Worm (Caenorhabditis elegans) whole organism, mixed stage, embryonic: ENCODE results near the gene srh-270.

ENCODE experiments used
- blmp-1 ChIP-seq: fragments of 150-350 bp; optimal IDR thresholded peaks from 2 replicates; lab custom pipeline; 2014; ENCODE audit warnings: missing biosample characterization, missing genetic modification characterization
- ceh-39 ChIP-seq: fragments of 150-350 bp; optimal IDR thresholded peaks from 2 replicates; lab custom pipeline; 2014; ENCODE audit warnings: missing biosample characterization, missing genetic modification characterization
- ceh-43 ChIP-seq: fragments of 200-800 bp; sonication (Bioruptor generic); optimal IDR thresholded peaks from 2 replicates; lab custom pipeline; 2018; ENCODE audit warnings: mild to moderate bottlenecking, missing genetic modification characterization, moderate library complexity, missing compliant biosample characterization
- ceh-83 ChIP-seq: fragments of 200-800 bp; sonication (Bioruptor generic); optimal IDR thresholded peaks from 2 replicates; lab custom pipeline; 2018; ENCODE audit warnings: mild to moderate bottlenecking, missing genetic modification characterization, missing compliant biosample characterization
- ces-1 ChIP-seq: fragments of 150-350 bp; optimal IDR thresholded peaks from 2 replicates; lab custom pipeline; 2014; ENCODE audit warnings: missing biosample characterization, missing genetic modification reagents, missing genetic modification characterization
- cnd-1 ChIP-seq: fragments of 200-800 bp; sonication (Bioruptor generic); optimal IDR thresholded peaks from 2 replicates; lab custom pipeline; 2018; ENCODE audit warnings: mild to moderate bottlenecking, missing genetic modification characterization, missing compliant biosample characterization
- drap-1 ChIP-seq: fragments of 200-800 bp; sonication (Bioruptor generic); optimal IDR thresholded peaks from 3 replicates; lab custom pipeline; 2018; ENCODE audit warnings: mild to moderate bottlenecking, missing genetic modification characterization, missing compliant biosample characterization
- elt-1 ChIP-seq: sonication (generic microtip); optimal IDR thresholded peaks from 2 replicates; lab custom pipeline; 2017; ENCODE audit warnings: missing genetic modification characterization, mild to moderate bottlenecking, missing compliant biosample characterization, antibody characterized with exemption, moderate library complexity, borderline replicate concordance; ENCODE audit not compliant: insufficient read depth
- elt-3 ChIP-seq: fragments of 150-350 bp; optimal IDR thresholded peaks from 2 replicates; lab custom pipeline; 2014; ENCODE audit warnings: missing biosample characterization, missing genetic modification characterization
- ham-2 ChIP-seq: fragments of 200-800 bp; sonication (Bioruptor generic); optimal IDR thresholded peaks from 2 replicates; lab custom pipeline; 2018; ENCODE audit warnings: mild to moderate bottlenecking, missing genetic modification characterization, missing compliant biosample characterization
- hlh-1 ChIP-seq: fragments of 150-350 bp; optimal IDR thresholded peaks from 2 replicates; lab custom pipeline; 2014; ENCODE audit warnings: missing biosample characterization, missing genetic modification reagents, missing genetic modification characterization
- lin-32 ChIP-seq: fragments of 200-800 bp; sonication (Bioruptor generic); optimal IDR thresholded peaks from 2 replicates; lab custom pipeline; 2018; ENCODE audit warnings: mild to moderate bottlenecking, missing genetic modification characterization, missing compliant biosample characterization
- lsy-2 ChIP-seq: fragments of 150-350 bp; optimal IDR thresholded peaks from 2 replicates; lab custom pipeline; 2014; ENCODE audit warnings: missing biosample characterization, missing genetic modification characterization
- mab-5 ChIP-seq: fragments of 150-350 bp; optimal IDR thresholded peaks from 2 replicates; lab custom pipeline; 2014; ENCODE audit warnings: missing biosample characterization, missing genetic modification characterization
- mep-1 ChIP-seq: fragments of 150-350 bp; optimal IDR thresholded peaks from 2 replicates; lab custom pipeline; 2017; ENCODE audit warnings: missing biosample characterization, missing genetic modification reagents, missing genetic modification characterization, inconsistent platforms
- mls-2 ChIP-seq: sonication (generic microtip); optimal IDR thresholded peaks from 2 replicates; lab custom pipeline; 2016; ENCODE audit warnings: mild to moderate bottlenecking, missing genetic modification characterization, moderate library complexity, missing compliant biosample characterization
- nhr-12 ChIP-seq: fragments of 150-350 bp; optimal IDR thresholded peaks from 2 replicates; lab custom pipeline; 2014; ENCODE audit warnings: missing biosample characterization, missing genetic modification characterization
- nhr-2 ChIP-seq: fragments of 150-350 bp; optimal IDR thresholded peaks from 2 replicates; lab custom pipeline; 2014; ENCODE audit warnings: missing biosample characterization, missing genetic modification characterization
- nhr-237 ChIP-seq: fragments of 150-350 bp; optimal IDR thresholded peaks from 2 replicates; lab custom pipeline; 2014; ENCODE audit warnings: missing biosample characterization, missing genetic modification characterization
- nhr-28 ChIP-seq: fragments of 150-350 bp; optimal IDR thresholded peaks from 2 replicates; lab custom pipeline; 2014; ENCODE audit warnings: missing biosample characterization, missing genetic modification characterization
- sem-2 ChIP-seq: fragments of 200-800 bp; sonication (Bioruptor generic); optimal IDR thresholded peaks from 2 replicates; lab custom pipeline; 2018; ENCODE audit warnings: mild to moderate bottlenecking, missing genetic modification characterization, missing compliant biosample characterization
- snpc-4 ChIP-seq: fragments of 150-350 bp; optimal IDR thresholded peaks from 2 replicates; lab custom pipeline; 2014; ENCODE audit warnings: missing biosample characterization, missing genetic modification characterization
- sptf-1 ChIP-seq: sonication (generic microtip); optimal IDR thresholded peaks from 2 replicates; lab custom pipeline; 2017; ENCODE audit warnings: mild to moderate bottlenecking, missing genetic modification characterization, moderate library complexity, missing compliant biosample characterization
- tbx-8 ChIP-seq: fragments of 200-800 bp; sonication (Bioruptor generic); optimal IDR thresholded peaks from 2 replicates; lab custom pipeline; 2018; ENCODE audit warnings: mild to moderate bottlenecking, missing genetic modification characterization, moderate library complexity, missing compliant biosample characterization
- unc-120 ChIP-seq: sonication (generic microtip); optimal IDR thresholded peaks from 2 replicates; lab custom pipeline; 2017; ENCODE audit warnings: missing genetic modification characterization, missing compliant biosample characterization; ENCODE audit not compliant: poor library complexity, severe bottlenecking
- unc-39 ChIP-seq: fragments of 150-350 bp; optimal IDR thresholded peaks from 2 replicates; lab custom pipeline; 2014; ENCODE audit warnings: missing biosample characterization, missing genetic modification characterization
- unc-62 ChIP-seq: fragments of 150-350 bp; optimal IDR thresholded peaks from 2 replicates; lab custom pipeline; 2014; ENCODE audit warnings: missing biosample characterization, missing genetic modification reagents, missing genetic modification characterization
- ztf-11 ChIP-seq: fragments of 150-350 bp; optimal IDR thresholded peaks from 2 replicates; lab custom pipeline; 2014; ENCODE audit warnings: missing biosample characterization, missing genetic modification characterization

The srh-270 gene

DNA sequence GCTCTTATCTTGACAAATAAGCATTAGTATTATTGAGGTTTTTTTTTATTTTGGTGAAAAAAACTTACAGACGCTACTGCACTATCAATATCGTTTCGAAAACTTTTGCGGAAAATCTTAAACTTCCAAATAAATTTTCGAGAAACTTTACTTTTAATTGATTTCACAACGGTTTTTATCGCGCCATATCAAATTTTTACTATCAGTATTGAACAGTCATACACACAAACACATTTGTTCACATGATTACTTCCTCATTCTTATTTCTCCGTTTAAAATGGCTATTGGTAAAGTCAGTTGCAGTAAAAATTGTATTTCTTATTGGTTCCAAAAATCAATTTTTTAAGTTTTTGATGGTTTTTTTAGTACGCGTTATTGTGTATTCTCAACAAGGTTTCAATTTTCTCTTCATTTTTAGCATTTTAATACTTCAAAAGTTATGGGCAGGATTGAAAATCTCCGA is 34.8 kb upstream of the srh-270 start, which contains the start of gene pals-32:
Gene pals-32 (plus strand): TSS at position 413 of the 463 bp plus-strand sequence.
- TF ChIP-seq lsy-2 (tag; lab: Kevin White, UChicago), result no peak
- TF ChIP-seq ztf-11 (tag; lab: Kevin White, UChicago), result no peak
- no peak for TF ChIP-seq elt-1 (tag; lab: Kevin White, UChicago)
- TF ChIP-seq drap-1 (GFP tag; lab: Kevin White, UChicago), result no peak
- no peak for TF ChIP-seq sptf-1 (tag; lab: Kevin White, UChicago)
- no peak for TF ChIP-seq ceh-39 (tag; lab: Kevin White, UChicago)
- no peak for TF ChIP-seq ham-2
- TF ChIP-seq mep-1 (tag; lab: Kevin White, UChicago), result no peak
- TF ChIP-seq nhr-237 (tag; lab: Kevin White, UChicago), result no peak
- TF ChIP-seq mab-5 (tag; lab: Kevin White, UChicago), result no peak
- no peak for TF ChIP-seq lin-32 (GFP tag; lab: Kevin White, UChicago)
- TF ChIP-seq hlh-1 (tag; lab: Kevin White, UChicago), result no peak
- no peak for TF ChIP-seq nhr-28 (tag; lab: Kevin White, UChicago)
- no peak for TF ChIP-seq unc-120 (tag; lab: Kevin White, UChicago)
- no peak for TF ChIP-seq unc-62 (GFP tag; lab: Kevin White, UChicago)
- TF ChIP-seq ces-1 (GFP tag; lab: Kevin White, UChicago), result no peak
- no peak for TF ChIP-seq mls-2 (tag; lab: Kevin White, UChicago)
- TF ChIP-seq cnd-1 (tag; lab: Kevin White, UChicago), result no peak
- no peak for TF ChIP-seq sem-2 (GFP tag; lab: Kevin White, UChicago)
- no peak for TF ChIP-seq ceh-43 (GFP tag; lab: Kevin White, UChicago)
- TF ChIP-seq, all 35 proteins: peak for 0

DNA sequence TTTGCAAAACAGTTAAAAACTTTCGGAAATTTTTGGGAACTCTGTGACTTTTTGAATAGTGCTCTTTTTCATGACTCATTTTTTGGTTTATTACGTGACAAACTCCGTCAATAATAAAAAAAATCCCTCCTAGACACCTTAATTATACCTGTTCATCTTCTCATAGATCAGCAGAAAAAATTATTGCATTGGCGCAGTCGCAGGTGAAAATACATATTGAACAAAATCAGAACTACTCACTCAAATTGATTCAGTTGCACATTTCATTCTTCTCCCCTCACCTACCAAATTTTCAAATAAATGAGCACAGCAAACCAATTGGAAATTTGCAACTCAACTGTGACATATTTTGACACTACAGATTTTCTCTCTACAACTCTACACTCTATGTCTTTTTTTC is 31.6 kb upstream of the srh-270 start, which contains the start of gene srh-127:
Gene srh-127 (plus strand): TSS at position 301 of the 400 bp plus-strand sequence.
- TF ChIP-seq unc-62 (GFP tag; lab: Kevin White, UChicago), result no peak
- no peak for TF ChIP-seq nhr-237 (tag; lab: Kevin White, UChicago)

DNA sequence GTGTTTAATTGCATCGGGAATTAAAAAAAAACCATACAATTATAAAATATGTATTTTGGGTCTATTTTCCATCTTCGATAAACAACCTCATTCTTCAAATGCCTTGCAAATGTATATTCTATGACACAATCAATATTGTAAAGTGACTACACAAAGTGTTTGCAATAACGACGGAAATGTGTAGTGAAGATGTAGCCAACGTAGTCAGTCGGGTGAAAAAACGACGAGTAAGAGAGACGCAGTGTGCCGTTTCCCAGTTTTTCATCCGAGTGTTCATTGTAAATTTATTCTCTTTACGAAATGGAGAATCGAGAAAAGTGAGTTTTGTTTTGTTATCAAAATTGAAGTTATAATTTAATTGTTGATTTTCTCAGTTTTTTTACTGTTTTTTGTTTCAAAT is 30.5 kb upstream of the srh-270 start, which contains the start of gene F37B4.15:
Gene F37B4.15 (plus strand): TSS at position 301 of the 400 bp plus-strand sequence.
- no peak for TF ChIP-seq snpc-4 (tag; lab: Kevin White, UChicago)
- TF ChIP-seq, all 35 proteins: peak for 0

DNA sequence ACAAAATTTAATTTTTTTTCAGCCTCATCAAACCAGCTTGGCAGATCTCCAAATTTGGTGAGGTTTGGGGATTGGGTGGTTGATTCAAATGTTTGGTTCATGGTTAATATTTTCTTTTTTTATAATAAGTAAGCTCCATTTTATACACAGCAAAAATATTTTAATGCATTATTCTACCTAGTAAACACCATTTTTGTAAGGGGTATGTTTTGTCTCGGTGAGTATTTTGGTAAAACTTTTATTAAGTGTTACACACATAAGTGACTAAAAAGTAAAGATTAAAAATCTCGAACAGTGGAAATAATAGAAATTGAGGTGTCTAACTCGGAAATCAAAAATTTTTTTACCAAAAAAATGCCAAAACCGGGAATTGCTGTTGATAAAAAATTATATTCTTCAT is 27.3 kb upstream of the srh-270 start, which contains the start of gene srw-4:
Gene srw-4 (minus strand): TSS at position 101 of the 400 bp plus-strand sequence.
- TF ChIP-seq unc-62 (GFP tag; lab: Kevin White, UChicago) (no peak), snpc-4 (tag; lab: Kevin White, UChicago) (no peak), unc-39 (tag; lab: Kevin White, UChicago) (no peak), tbx-8 (GFP tag; lab: Kevin White, UChicago) (no peak), nhr-2 (tag; lab: Kevin White, UChicago) (no peak), cnd-1 (tag; lab: Kevin White, UChicago) (no peak), ztf-11 (tag; lab: Kevin White, UChicago) (no peak), mep-1 (tag; lab: Kevin White, UChicago) (no peak), elt-3 (tag; lab: Kevin White, UChicago) (no peak), sptf-1 (tag; lab: Kevin White, UChicago) (no peak), ceh-83 (GFP tag; lab: Kevin White, UChicago) (no peak), nhr-237 (tag; lab: Kevin White, UChicago) (no peak), nhr-28 (tag; lab: Kevin White, UChicago) (no peak), lin-32 (GFP tag; lab: Kevin White, UChicago) (no peak), ceh-39 (tag; lab: Kevin White, UChicago) (no peak), hlh-1 (tag; lab: Kevin White, UChicago) (no peak), nhr-12 (tag; lab: Kevin White, UChicago) (no peak), blmp-1 (tag; lab: Kevin White, UChicago) (no peak)

DNA sequence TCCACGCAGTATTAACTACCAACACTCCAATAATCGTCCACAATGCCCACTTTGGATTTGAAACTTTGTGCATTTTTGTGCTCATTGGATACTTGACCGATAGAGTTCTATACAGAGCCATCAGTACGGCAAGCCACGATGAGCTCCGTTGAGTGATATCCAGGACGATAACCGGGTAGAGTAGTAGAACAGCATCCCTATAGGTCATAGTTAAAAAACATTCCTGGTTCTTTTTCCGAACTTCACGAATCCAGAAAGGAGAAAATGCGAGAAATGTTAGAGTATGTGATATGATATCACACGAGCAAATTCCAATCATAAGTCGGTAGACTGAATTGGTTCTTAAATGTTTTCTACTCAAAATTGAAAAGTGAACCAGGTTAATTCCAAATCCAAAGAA is 26.9 kb upstream of the srh-270 start:
- no peak for TF ChIP-seq ztf-11 (tag; lab: Kevin White, UChicago)
- no peak for TF ChIP-seq unc-62 (GFP tag; lab: Kevin White, UChicago)
- TF ChIP-seq nhr-12 (tag; lab: Kevin White, UChicago), result no peak
- no peak for TF ChIP-seq nhr-28 (tag; lab: Kevin White, UChicago)
- no peak for TF ChIP-seq unc-39 (tag; lab: Kevin White, UChicago)
- no peak for TF ChIP-seq elt-1 (tag; lab: Kevin White, UChicago)
- TF ChIP-seq mep-1 (tag; lab: Kevin White, UChicago), result no peak
